Worm (Caenorhabditis elegans) whole organism, early embryonic: ENCODE measurements around the gene ZK512.10.

Experiments
- B0310.2 ChIP-seq: sonication (generic microtip); optimal IDR thresholded peaks from 2 replicates; lab custom pipeline; 2016; ENCODE audit warnings: mild to moderate bottlenecking, missing genetic modification characterization, missing compliant biosample characterization
- F13C5.2 ChIP-seq: sonication (generic microtip); optimal IDR thresholded peaks from 2 replicates; lab custom pipeline; 2017; ENCODE audit warnings: mild to moderate bottlenecking, missing genetic modification characterization, inconsistent platforms, missing compliant biosample characterization
- aly-1 ChIP-seq: sonication (generic microtip); optimal IDR thresholded peaks from 2 replicates; lab custom pipeline; 2016; ENCODE audit warnings: missing genetic modification characterization, missing compliant biosample characterization
- ama-1 ChIP-seq: fragments of 150-350 bp; optimal IDR thresholded peaks from 2 replicates; lab custom pipeline; 2014
- ceh-13 ChIP-seq: fragments of 200-800 bp; sonication (Bioruptor generic); optimal IDR thresholded peaks from 2 replicates; lab custom pipeline; 2018; ENCODE audit warnings: mild to moderate bottlenecking, missing genetic modification characterization, missing compliant biosample characterization
- ceh-36 ChIP-seq: sonication (generic microtip); optimal IDR thresholded peaks from 2 replicates; lab custom pipeline; 2016; ENCODE audit warnings: missing genetic modification characterization, inconsistent platforms, missing compliant biosample characterization
- ets-7 ChIP-seq: sonication (generic microtip); optimal IDR thresholded peaks from 2 replicates; lab custom pipeline; 2016; ENCODE audit warnings: missing genotype, missing genetic modification characterization, missing compliant biosample characterization
- flt-1 ChIP-seq: fragments of 200-800 bp; sonication (Bioruptor generic); IDR thresholded peaks from 2 replicates; pipeline ENCODE4 v1.3.6; 2022; ENCODE audit warnings: missing genetic modification characterization, missing compliant biosample characterization
- hmbx-1 ChIP-seq: sonication (generic microtip); optimal IDR thresholded peaks from 2 replicates; lab custom pipeline; 2016; ENCODE audit warnings: mild to moderate bottlenecking, missing genetic modification characterization, missing compliant biosample characterization
- hmg-4 ChIP-seq: fragments of 200-800 bp; sonication (Bioruptor generic); optimal IDR thresholded peaks from 2 replicates; lab custom pipeline; 2018; ENCODE audit warnings: mild to moderate bottlenecking, missing genetic modification characterization, missing compliant biosample characterization
- hnd-1 ChIP-seq: sonication (generic microtip); optimal IDR thresholded peaks from 2 replicates; lab custom pipeline; 2016; ENCODE audit warnings: missing genetic modification characterization, missing compliant biosample characterization
- pes-1 ChIP-seq: fragments of 200-800 bp; sonication (Bioruptor generic); IDR thresholded peaks from 2 replicates; pipeline ENCODE4 v1.3.6; 2022; ENCODE audit warnings: missing genetic modification reagents, missing genetic modification characterization, missing compliant biosample characterization
- scrt-1 ChIP-seq: fragments of 200-800 bp; sonication (Bioruptor generic); IDR thresholded peaks from 2 replicates; pipeline ENCODE4 v1.3.6; 2022; ENCODE audit warnings: missing genetic modification characterization, missing compliant biosample characterization
- sea-1 ChIP-seq: fragments of 200-800 bp; sonication (Bioruptor generic); conservative IDR thresholded peaks from 2 replicates; pipeline ENCODE4 v1.3.6; 2022; ENCODE audit warnings: missing genetic modification characterization, missing compliant biosample characterization
- tbx-11 ChIP-seq: fragments of 200-800 bp; sonication (Bioruptor generic); IDR thresholded peaks from 2 replicates; pipeline ENCODE4 v1.3.6; 2022; ENCODE audit warnings: missing genetic modification characterization, missing compliant biosample characterization
- tbx-37 ChIP-seq: fragments of 200-800 bp; sonication (Bioruptor generic); conservative IDR thresholded peaks from 2 replicates; pipeline ENCODE4 v1.3.6; 2022; ENCODE audit warnings: missing genetic modification reagents, missing genetic modification characterization, missing compliant biosample characterization
- tra-4 ChIP-seq: sonication (generic microtip); optimal IDR thresholded peaks from 2 replicates; lab custom pipeline; 2017; ENCODE audit warnings: missing genetic modification characterization, missing compliant biosample characterization

ZK512.10 gene

DNA sequence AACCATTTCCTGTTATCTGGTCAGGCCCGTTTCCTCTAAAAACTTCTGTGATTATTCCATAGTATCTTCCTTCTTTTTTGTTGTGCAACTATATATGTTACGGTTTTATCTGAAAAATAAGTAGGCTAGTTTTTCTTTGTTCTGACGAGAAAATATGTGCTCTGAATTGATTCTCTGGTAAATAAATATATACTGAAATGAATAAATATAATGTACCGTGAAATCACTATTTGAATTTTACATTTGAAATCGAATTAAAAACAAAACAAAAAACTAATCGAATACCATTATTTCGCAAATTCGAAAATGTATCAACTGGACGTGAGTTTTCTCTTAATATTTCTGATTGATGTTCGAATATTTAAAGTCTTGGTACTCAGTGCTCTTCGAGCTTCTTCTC, at the start of gene ZK512.10:
ZK512.10 (plus strand) TSS at position 301 of the 400 bp plus-strand sequence.
- TF ChIP-seq ceh-36 (tag; lab: Kevin White, UChicago) (no peak), flt-1 (GFP tag; lab: Robert Waterston, UW) (no peak), tbx-37 (GFP tag; lab: Robert Waterston, UW) (no peak), ceh-13 (GFP tag; lab: Kevin White, UChicago) (no peak), aly-1 (tag; lab: Kevin White, UChicago) (no peak), pes-1 (GFP tag; lab: Robert Waterston, UW) (no peak), tra-4 (no peak), scrt-1 (GFP tag; lab: Robert Waterston, UW) (no peak), hnd-1 (tag; lab: Kevin White, UChicago) (no peak), B0310.2 (no peak), ets-7 (tag; lab: Kevin White, UChicago) (no peak), tbx-11 (no peak), ama-1 (no peak), hmbx-1 (tag; lab: Kevin White, UChicago) (no peak)

DNA sequence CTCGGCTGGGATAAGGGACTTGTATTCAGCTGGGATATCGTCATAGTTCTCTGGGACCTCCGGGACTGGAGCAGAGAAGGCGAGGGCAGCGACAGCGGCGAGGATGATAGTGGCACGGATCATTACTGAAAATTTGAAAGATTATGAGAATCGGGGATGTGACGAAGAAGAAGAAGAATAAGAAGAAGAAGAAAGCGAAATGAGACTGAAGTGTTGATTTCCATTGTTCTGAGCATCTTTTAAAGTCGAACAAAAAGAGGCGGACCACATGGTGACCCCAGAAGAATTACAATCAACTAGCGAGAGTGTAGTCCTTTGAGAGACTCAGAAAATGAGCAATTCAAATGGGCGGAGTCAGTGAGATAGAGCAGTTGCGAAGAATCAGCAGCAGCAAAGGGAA, 49.6 kb upstream of the ZK512.10 start, which contains the start of gene far-1:
far-1 (minus strand) TSS at position 125 of the 400 bp plus-strand sequence.
- no peak for TF ChIP-seq pes-1 (GFP tag; lab: Robert Waterston, UW)
- TF ChIP-seq ets-7 (tag; lab: Kevin White, UChicago) = no peak
- TF ChIP-seq hnd-1 (tag; lab: Kevin White, UChicago) = no peak
- TF ChIP-seq tra-4 = no peak
- no peak for TF ChIP-seq hmg-4 (GFP tag; lab: Kevin White, UChicago)
- TF ChIP-seq ama-1 = no peak
- no peak for TF ChIP-seq sea-1 (GFP tag; lab: Robert Waterston, UW)
- TF ChIP-seq ceh-13 (GFP tag; lab: Kevin White, UChicago) = no peak
- TF ChIP-seq tbx-37 (GFP tag; lab: Robert Waterston, UW) = no peak
- no peak for TF ChIP-seq hmbx-1 (tag; lab: Kevin White, UChicago)
- TF ChIP-seq B0310.2 = no peak

- TF ChIP-seq flt-1 (GFP tag; lab: Robert Waterston, UW) (no peak), hmg-4 (GFP tag; lab: Kevin White, UChicago) (no peak), tra-4 (no peak), ets-7 (tag; lab: Kevin White, UChicago) (no peak)
Measured at ce11 chrIII:9081763-9082162, 48.9 kb upstream of the ZK512.10 start, which contains the start of gene far-2. far-2 (plus strand) TSS chrIII:9081828.

ce11 chrIII:9083118-9083517, 47.6 kb upstream of the ZK512.10 start:
- TF ChIP-seq hmg-4 (GFP tag; lab: Kevin White, UChicago) = no peak
- TF ChIP-seq tra-4 = no peak
- no peak for TF ChIP-seq scrt-1 (GFP tag; lab: Robert Waterston, UW)
- no peak for TF ChIP-seq B0310.2
- no peak for TF ChIP-seq ama-1
- no peak for TF ChIP-seq sea-1 (GFP tag; lab: Robert Waterston, UW)

DNA sequence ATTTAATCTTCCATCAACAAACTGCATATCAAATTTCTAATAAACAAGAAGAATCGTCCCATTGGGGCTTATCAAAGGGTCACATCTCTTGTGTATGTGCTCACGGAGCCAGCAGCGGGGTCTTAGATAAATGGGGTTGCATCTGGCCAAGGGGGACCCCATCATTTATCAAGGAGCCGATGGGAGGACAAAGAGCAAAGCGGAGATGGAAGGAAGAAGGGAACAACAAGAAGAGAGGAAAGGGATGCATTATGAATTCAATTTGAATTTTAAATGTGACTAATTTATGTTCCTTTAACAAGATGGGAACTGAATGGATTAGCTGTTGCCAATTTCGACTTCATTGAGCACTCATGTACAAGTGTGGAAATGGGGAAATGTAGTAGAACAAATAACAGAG, 46.4 kb upstream of the ZK512.10 start:
- no peak for TF ChIP-seq sea-1 (GFP tag; lab: Robert Waterston, UW)

ce11 chrIII:9089325-9089823, 41.3 kb upstream of the ZK512.10 start, which contains the start of the genes mccc-2 and mrpl-44:
mccc-2 (minus strand) TSS chrIII:9089375.
mrpl-44 (minus strand) TSS chrIII:9089375.
- TF ChIP-seq tbx-11 (no peak), F13C5.2 (peak; percentile 16)

ce11 chrIII:9091392-9092291, 39.0 kb upstream of the ZK512.10 start, which contains the start of gene glp-1:
glp-1 (plus strand) TSS chrIII:9092241.
- TF ChIP-seq tra-4 = no peak
- TF ChIP-seq aly-1 (tag; lab: Kevin White, UChicago) = no peak
- TF ChIP-seq flt-1 (GFP tag; lab: Robert Waterston, UW) = no peak
- TF ChIP-seq tbx-11 = no peak
- no peak for TF ChIP-seq B0310.2
- no peak for TF ChIP-seq hmg-4 (GFP tag; lab: Kevin White, UChicago)
- no peak for TF ChIP-seq ama-1
- TF ChIP-seq pes-1 (GFP tag; lab: Robert Waterston, UW) = no peak
- no peak for TF ChIP-seq ceh-36 (tag; lab: Kevin White, UChicago)
- TF ChIP-seq sea-1 (GFP tag; lab: Robert Waterston, UW) = no peak

ce11 chrIII:9101212-9101611, 29.5 kb upstream of the ZK512.10 start, which contains the start of gene ZK507.1:
ZK507.1 (minus strand) TSS chrIII:9101312.
- TF ChIP-seq ceh-13 (GFP tag; lab: Kevin White, UChicago) (no peak), hnd-1 (tag; lab: Kevin White, UChicago) (no peak)

DNA sequence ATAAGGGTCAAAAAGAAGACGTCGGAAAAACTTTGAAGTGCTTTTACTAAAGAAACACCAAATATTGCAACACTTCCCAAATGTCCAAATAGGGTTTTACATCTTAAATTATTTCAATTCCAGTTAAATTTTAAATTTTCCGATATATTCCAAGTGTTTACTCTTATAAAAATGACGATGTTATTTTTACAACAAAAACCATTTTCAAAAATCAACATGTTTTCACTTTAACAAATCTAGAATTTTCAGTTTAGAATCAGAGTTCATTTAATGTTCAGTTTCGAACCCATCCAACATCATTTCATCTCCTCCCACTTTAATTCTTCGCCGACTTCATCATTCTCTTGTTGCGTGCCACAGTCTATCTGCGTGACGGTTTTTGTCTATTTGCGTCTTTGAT, 27.0 kb upstream of the ZK512.10 start, which contains the start of gene dos-1:
dos-1 (plus strand) TSS at position 301 of the 400 bp plus-strand sequence.
- no peak for TF ChIP-seq ceh-36 (tag; lab: Kevin White, UChicago)
- no peak for TF ChIP-seq tbx-37 (GFP tag; lab: Robert Waterston, UW)
- TF ChIP-seq tra-4 = no peak
